Worm (Caenorhabditis elegans) whole organism, midembryonic: ENCODE measurements around the gene Y60A9.3.

Experiments used
- flt-1 ChIP-seq: fragments of 200-800 bp; sonication (Bioruptor generic); IDR thresholded peaks from 2 replicates; pipeline ENCODE4 v1.3.6; 2022; ENCODE audit warnings: missing genetic modification characterization, missing compliant biosample characterization
- med-1 ChIP-seq: sonication (generic microtip); optimal IDR thresholded peaks from 2 replicates; lab custom pipeline; 2017; ENCODE audit warnings: missing genetic modification characterization, mild to moderate bottlenecking, missing compliant biosample characterization, antibody characterized with exemption, missing genetic modification reagents; ENCODE audit not compliant: insufficient read depth
- tab-1 ChIP-seq: fragments of 200-800 bp; sonication (Bioruptor generic); IDR thresholded peaks from 2 replicates; pipeline ENCODE4 v1.3.6; 2022; ENCODE audit warnings: missing genetic modification characterization, missing compliant biosample characterization

- no peak for TF ChIP-seq flt-1 (GFP tag; lab: Robert Waterston, UW)
- no peak for TF ChIP-seq med-1 (GFP tag; lab: Kevin White, UChicago)
- no peak for TF ChIP-seq tab-1 (GFP tag; lab: Robert Waterston, UW)
Observed at ce11 chrX:14412774-14413173, 29.7 kb downstream of the Y60A9.3 start, which contains the start of gene fbxa-179.
